Worm (Caenorhabditis elegans): ENCODE results near the gene Y80D3A.8.

The Y80D3A.8 gene

DNA sequence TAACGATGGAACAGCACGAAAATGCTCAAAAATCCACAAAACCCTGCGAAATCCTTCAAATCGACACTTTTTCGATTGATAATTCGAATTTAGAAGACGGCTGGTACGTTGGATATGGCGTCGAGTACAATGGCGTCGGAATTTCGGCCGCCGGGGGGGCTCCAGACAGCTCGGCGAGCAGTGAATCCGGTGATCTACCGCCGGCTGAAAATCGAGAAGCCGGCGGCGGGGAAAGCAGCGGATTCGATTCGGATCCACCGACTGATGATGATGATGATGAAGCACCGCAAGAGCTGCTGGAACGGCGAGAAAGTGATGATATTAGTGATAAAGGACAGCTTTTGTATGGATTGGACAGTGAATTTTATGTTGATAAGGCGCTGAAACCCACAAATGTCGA is 50.5 kb downstream of the Y80D3A.8 start:
- TF ChIP-seq egrh-3 (GFP tag; IDR thresholded peaks at IDR 0.05) (peak; percentile 70; the same call in 1 of the 2 replicates), zfh-2 (GFP tag; conservative IDR thresholded peaks at IDR 0.05) (peak; percentile 74), nfya-2 (GFP tag; IDR thresholded peaks at IDR 0.05) (no peak)

- no peak for TF ChIP-seq sea-2 (GFP tag; IDR thresholded peaks at IDR 0.05)
- TF ChIP-seq Y56A3A.18 (GFP tag; IDR thresholded peaks at IDR 0.05) = no peak
- TF ChIP-seq ets-4 (GFP tag; optimal IDR thresholded peaks at IDR 0.05) = no peak
- TF ChIP-seq F22D6.2 (tag; optimal IDR thresholded peaks at IDR 0.05) = no peak
- TF ChIP-seq lag-1 (GFP tag; IDR thresholded peaks at IDR 0.05) = no peak
- TF ChIP-seq let-607 (tag; optimal IDR thresholded peaks at IDR 0.05) = no peak
- no peak for TF ChIP-seq let-526 (GFP tag; IDR thresholded peaks at IDR 0.05)
- no peak for TF ChIP-seq egl-44 (GFP tag; IDR thresholded peaks at IDR 0.05)
- TF ChIP-seq bed-1 (GFP tag; IDR thresholded peaks at IDR 0.05) = no peak
- no peak for TF ChIP-seq Y95B8A.8 (GFP tag; IDR thresholded peaks at IDR 0.05)
Observed at ce11 chrV:18993017-18993416, 52.6 kb downstream of the Y80D3A.8 start.

- TF ChIP-seq egl-44 (GFP tag; IDR thresholded peaks at IDR 0.05) (no peak), F57A8.1 (GFP tag; optimal IDR thresholded peaks at IDR 0.05) (no peak), rec-8 (tag; optimal IDR thresholded peaks at IDR 0.05) (no peak), F57C9.4 (tag; optimal IDR thresholded peaks at IDR 0.05) (no peak), ekl-4 (GFP tag; IDR thresholded peaks at IDR 0.05) (no peak), him-1 (tag; optimal IDR thresholded peaks at IDR 0.05) (no peak), dpl-1 (GFP tag; optimal IDR thresholded peaks at IDR 0.05) (no peak), attf-3 (GFP tag; conservative IDR thresholded peaks at IDR 0.05) (no peak), Y79H2A.3 (GFP tag; conservative IDR thresholded peaks at IDR 0.05) (no peak), hsf-1 (GFP tag; IDR thresholded peaks at IDR 0.05) (no peak), Y56A3A.18 (GFP tag; IDR thresholded peaks at IDR 0.05) (no peak), sptf-2 (GFP tag; optimal IDR thresholded peaks at IDR 0.05) (no peak), hmg-20 (GFP tag; IDR thresholded peaks at IDR 0.05) (no peak), sdz-38 (tag; optimal IDR thresholded peaks at IDR 0.05) (no peak), bed-1 (GFP tag; IDR thresholded peaks at IDR 0.05) (no peak), xnd-1 (tag; optimal IDR thresholded peaks at IDR 0.05) (no peak), F55B11.4 (tag; optimal IDR thresholded peaks at IDR 0.05; ENCODE audit: borderline replicate concordance, insufficient read depth) (no peak)
Observed at ce11 chrV:18993535-18993990, 53.1 kb downstream of the Y80D3A.8 start, which contains the start of gene gtf-2F2. TSS of gene gtf-2F2 (plus strand) at chrV:18993940.

All from whole organism, young adult.